Fruit fly (Drosophila melanogaster) whole organism, pupa: ENCODE measurements around the gene CG12012.

ENCODE experiments used
- CG10348 ChIP-seq: fragments of 200-800 bp; sonication (Bioruptor generic); IDR thresholded peaks from 2 replicates; pipeline ENCODE4 v1.3.6; 2022; ENCODE audit warnings: missing biosample characterization, missing genetic modification characterization
- CG12605 ChIP-seq: fragments of 200-800 bp; sonication (Bioruptor generic); IDR thresholded peaks from 2 replicates; pipeline ENCODE4 v1.3.6; 2022; ENCODE audit warnings: missing biosample characterization, missing genetic modification characterization
- CG4496 ChIP-seq: fragments of 200-800 bp; sonication (Bioruptor generic); IDR thresholded peaks from 3 replicates; pipeline ENCODE4 v1.3.6; 2022; ENCODE audit warnings: missing biosample characterization, missing genetic modification characterization
- CG8159 ChIP-seq: fragments of 200-800 bp; sonication (Bioruptor generic); optimal IDR thresholded peaks from 3 replicates; lab custom pipeline; 2018; ENCODE audit warnings: missing biosample characterization, mild to moderate bottlenecking, missing genetic modification characterization, moderate library complexity
- CG8301 ChIP-seq: fragments of 200-800 bp; sonication (Bioruptor generic); optimal IDR thresholded peaks from 2 replicates; lab custom pipeline; 2018; ENCODE audit warnings: missing biosample characterization, mild to moderate bottlenecking, missing genetic modification characterization
- EcR ChIP-seq: fragments of 200-800 bp; sonication (Bioruptor generic); optimal IDR thresholded peaks from 3 replicates; lab custom pipeline; 2019; ENCODE audit warnings: missing biosample characterization, missing genetic modification characterization, mild to moderate bottlenecking, moderate library complexity, missing genetic modification reagents
- Pif1A ChIP-seq: fragments of 200-800 bp; sonication (Bioruptor generic); optimal IDR thresholded peaks from 3 replicates; lab custom pipeline; 2016; ENCODE audit warnings: missing biosample characterization, missing genetic modification characterization
- Pif1B ChIP-seq: fragments of 200-800 bp; sonication (Bioruptor generic); optimal IDR thresholded peaks from 3 replicates; lab custom pipeline; 2016; ENCODE audit warnings: missing biosample characterization, missing genetic modification characterization
- Snoo ChIP-seq: fragments of 200-800 bp; sonication (Bioruptor generic); optimal IDR thresholded peaks from 3 replicates; lab custom pipeline; 2017; ENCODE audit warnings: missing biosample characterization, mild to moderate bottlenecking, missing genetic modification characterization, inconsistent platforms
- fd96Ca ChIP-seq: fragments of 200-800 bp; sonication (Bioruptor generic); IDR thresholded peaks from 3 replicates; pipeline ENCODE4 v1.3.6; 2022; ENCODE audit warnings: missing biosample characterization, missing genetic modification characterization
- gl ChIP-seq: fragments of 200-800 bp; sonication (Bioruptor generic); optimal IDR thresholded peaks from 2 replicates; lab custom pipeline; 2018; ENCODE audit warnings: missing biosample characterization, mild to moderate bottlenecking, missing genetic modification characterization
- rn ChIP-seq: fragments of 200-800 bp; sonication (Bioruptor generic); IDR thresholded peaks from 2 replicates; pipeline ENCODE4 v1.3.6; 2022; ENCODE audit warnings: missing biosample characterization, missing genetic modification characterization

DNA sequence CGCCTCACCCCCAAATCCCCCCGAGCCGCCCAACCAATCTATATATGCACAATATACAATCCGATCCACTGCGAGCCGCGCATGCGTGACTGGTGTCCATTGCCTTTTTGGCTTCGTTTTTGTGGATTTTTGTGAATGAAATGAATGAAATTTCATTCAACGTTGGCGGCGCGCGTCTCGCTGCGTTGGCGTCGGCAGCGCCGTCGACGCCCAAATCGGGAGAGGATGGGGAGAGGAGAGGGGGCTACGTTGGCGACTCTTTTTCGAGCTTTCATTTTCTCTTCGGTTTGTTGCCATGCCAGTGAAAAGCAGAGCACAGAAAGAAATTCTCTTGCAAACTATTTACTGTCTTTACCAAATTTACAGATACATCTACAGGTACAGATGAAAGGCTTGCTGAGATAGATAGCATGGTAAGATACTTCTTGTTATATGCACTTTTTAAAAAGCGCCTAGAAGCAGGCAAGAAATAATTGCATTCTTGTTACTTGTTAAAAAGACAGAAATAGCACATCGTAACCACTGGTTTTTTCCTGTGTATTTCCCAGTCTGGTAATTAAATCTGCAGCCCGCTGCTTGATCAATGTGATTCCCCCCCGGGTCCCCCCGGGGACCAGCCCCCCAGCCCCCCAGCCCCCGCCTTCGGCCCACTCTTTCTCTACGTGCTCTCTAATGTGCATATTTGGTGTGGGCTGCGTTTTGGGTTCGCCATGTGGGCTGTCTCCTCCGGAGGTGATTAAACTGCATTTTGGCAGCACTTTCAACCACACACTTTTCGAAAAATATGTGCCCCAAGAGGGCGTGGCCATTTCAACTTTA lies 3.9 kb downstream of the CG12012 start:
- peak; percentile 34; the same call in 1 of the 2 replicates for TF ChIP-seq CG10348
- TF ChIP-seq CG8159 (tag; lab: Kevin White, UChicago), result no peak
- no peak for TF ChIP-seq Snoo (tag; lab: Kevin White, UChicago)
- peak; percentile 64; the same call in 2 of the 3 replicates for TF ChIP-seq CG4496 (GFP tag; lab: Robert Waterston, UW)
- TF ChIP-seq rn (GFP tag; lab: Robert Waterston, UW), result no peak
- TF ChIP-seq EcR (GFP tag; lab: Kevin White, UChicago), result peak; percentile 44
- no peak for TF ChIP-seq gl (tag; lab: Kevin White, UChicago)
- TF ChIP-seq Pif1B, result peak; percentile 40
- TF ChIP-seq fd96Ca (GFP tag; lab: Robert Waterston, UW), result peak; percentile 72
- no peak for TF ChIP-seq CG12605 (GFP tag; lab: Robert Waterston, UW)
- TF ChIP-seq Pif1A (GFP tag; lab: Kevin White, UChicago), result peak; percentile 50
- TF ChIP-seq CG8301 (tag; lab: Kevin White, UChicago), result peak; percentile 62
